Fruit fly (Drosophila melanogaster) S2 (cell line): ENCODE measurements around the gene Sdic1.
"Not testable (repeated sequence)": the region's sequence is repeated elsewhere in the genome, so short reads cannot be mapped to it uniquely, and the experiment has no call there.

ENCODE experiments used
- CG8478 ChIP-seq: fragments of >200 bp; optimal IDR thresholded peaks from 2 replicates; lab custom pipeline; 2018
- CTCF ChIP-seq, 2 experiments: fragments of >200 bp; optimal IDR thresholded peaks; 2 replicates each; lab custom pipeline; 2018

Sdic1 gene

DNA sequence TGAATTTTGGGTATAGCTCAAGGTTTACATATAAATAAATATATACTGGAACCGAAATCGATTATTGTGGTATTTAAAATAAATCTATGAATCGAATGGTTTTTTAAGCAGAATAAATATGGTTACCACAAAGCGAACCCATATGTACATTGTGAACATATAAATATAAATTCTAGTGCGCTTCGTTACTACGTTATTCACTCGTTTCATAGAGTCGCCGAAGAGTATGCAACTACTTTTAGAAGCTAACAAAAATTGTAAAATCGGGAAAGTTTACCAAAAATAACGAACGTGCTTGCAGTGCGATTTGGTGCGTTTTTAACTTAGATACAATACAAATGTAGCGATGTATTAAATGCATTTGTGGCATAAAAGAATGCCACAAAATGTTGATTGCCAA, 22.5 kb downstream of the Sdic1 start:
- TF ChIP-seq CG8478 (lab: Kevin White, UChicago), result no peak
- no peak for TF ChIP-seq CTCF (optimal IDR thresholded peaks at IDR 0.05; lab: Kevin White, UChicago)

DNA sequence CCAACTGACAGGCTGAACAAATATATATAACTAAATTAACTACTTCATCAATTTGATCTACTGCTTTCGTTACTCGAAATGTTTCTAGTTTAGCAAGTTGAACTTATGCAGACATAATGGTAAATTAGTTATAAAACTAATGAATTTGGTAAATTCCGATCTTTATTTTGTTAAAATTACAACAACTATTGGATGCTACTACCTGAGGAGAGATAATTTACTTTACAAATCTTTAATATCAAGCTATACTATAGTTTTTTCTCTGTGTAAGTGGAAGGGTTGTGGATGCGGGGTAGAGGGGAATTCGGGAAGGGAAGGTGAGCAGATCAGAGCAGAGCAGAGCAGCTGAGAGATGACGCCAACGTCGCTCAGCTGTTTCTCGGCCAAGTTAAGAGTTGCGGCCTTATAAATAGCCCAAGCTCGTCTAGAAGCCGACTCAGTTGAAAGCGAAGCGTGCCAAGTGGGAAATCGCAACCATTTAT, 30.7 kb downstream of the Sdic1 start, which contains the start of gene aspr:
Gene aspr (plus strand): TSS at position 432 of the 482 bp plus-strand sequence.
- TF ChIP-seq CTCF (optimal IDR thresholded peaks at IDR 0.05; lab: Kevin White, UChicago) (no peak), CG8478 (lab: Kevin White, UChicago) (no peak)

dm6 chrX:20143088-20143487, 35.4 kb downstream of the Sdic1 start, which contains the start of gene Or19a:
Or19a (minus strand) TSS chrX:20143188.
- TF ChIP-seq CTCF (optimal IDR thresholded peaks at IDR 0.05; lab: Kevin White, UChicago); CG8478 (lab: Kevin White, UChicago): not testable (repeated sequence)

- TF ChIP-seq CTCF (optimal IDR thresholded peaks at IDR 0.05; lab: Kevin White, UChicago), result no peak
- no peak for TF ChIP-seq CG8478 (lab: Kevin White, UChicago)
These were observed 37.7 kb downstream of the Sdic1 start, which contains the start of gene CG34332 for dm6 chrX:20140710-20141109. CG34332 (plus strand) TSS chrX:20141010.

dm6 chrX:20139493-20139892, 38.9 kb downstream of the Sdic1 start, which contains the start of gene CG42583:
CG42583 (plus strand) TSS chrX:20139793.
- TF ChIP-seq CG8478 (lab: Kevin White, UChicago) (no peak), CTCF (optimal IDR thresholded peaks at IDR 0.05; lab: Kevin White, UChicago) (no peak)

dm6 chrX:20133432-20133831, 45.0 kb downstream of the Sdic1 start, which contains the start of gene CG15322:
CG15322 (plus strand) TSS chrX:20133579.
- no peak for TF ChIP-seq CTCF (optimal IDR thresholded peaks at IDR 0.05; lab: Kevin White, UChicago)
- TF ChIP-seq CG8478 (lab: Kevin White, UChicago), result no peak

- no peak for TF ChIP-seq CG8478 (lab: Kevin White, UChicago)
- TF ChIP-seq CTCF (optimal IDR thresholded peaks at IDR 0.05; lab: Kevin White, UChicago), result no peak
These were observed 48.0 kb downstream of the Sdic1 start for dm6 chrX:20130486-20130885.

DNA sequence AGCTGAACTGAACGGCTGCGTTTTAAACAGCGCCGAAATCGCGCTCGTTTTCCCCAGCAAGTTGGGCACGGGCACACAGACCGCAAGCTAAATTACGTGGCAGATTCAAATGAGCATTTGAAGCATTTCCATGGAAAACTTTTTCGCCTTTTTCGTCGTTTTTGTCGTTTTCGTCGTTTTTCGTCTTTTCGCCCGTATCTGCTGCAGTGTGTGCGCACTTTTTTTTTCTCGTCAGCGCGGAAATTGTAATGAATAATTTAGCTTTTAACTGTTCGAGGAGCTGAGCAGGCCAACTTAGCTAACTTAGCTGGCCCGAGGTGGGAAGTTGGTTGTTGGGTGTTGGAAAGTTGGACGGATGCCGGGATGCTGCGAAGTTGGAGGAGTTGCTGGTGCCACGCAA, 48.9 kb downstream of the Sdic1 start:
- TF ChIP-seq CTCF (optimal IDR thresholded peaks at IDR 0.05; lab: Kevin White, UChicago), result no peak
- TF ChIP-seq CG8478 (lab: Kevin White, UChicago), result no peak
